Worm (Caenorhabditis elegans) whole organism, midembryonic: Measurements from ENCODE around the gene W03H9.2.
A peak's percentile ranks its signal among the peaks of the same experiment; 100 is the strongest.

Source experiments
- T22C8.4 ChIP-seq: fragments of 200-800 bp; sonication (Bioruptor generic); IDR thresholded peaks from 2 replicates; pipeline ENCODE4 v1.3.6; 2022; ENCODE audit warnings: missing genetic modification characterization, missing compliant biosample characterization
- tab-1 ChIP-seq: fragments of 200-800 bp; sonication (Bioruptor generic); IDR thresholded peaks from 2 replicates; pipeline ENCODE4 v1.3.6; 2022; ENCODE audit warnings: missing genetic modification characterization, missing compliant biosample characterization
- ztf-29 ChIP-seq: fragments of 200-800 bp; sonication (Bioruptor generic); IDR thresholded peaks from 2 replicates; pipeline ENCODE4 v1.3.6; 2022; ENCODE audit warnings: missing genetic modification reagents, missing genetic modification characterization, missing compliant biosample characterization

- 0 out of 2 replicates have a peak, but pooled peaks have one; percentile 56 for TF ChIP-seq ztf-29
- no peak for TF ChIP-seq tab-1 (GFP tag; lab: Robert Waterston, UW)
- TF ChIP-seq T22C8.4 (GFP tag; lab: Robert Waterston, UW) = no peak
These were observed at the start of gene W03H9.2 for ce11 chrII:14143838-14144268.
